Worm (Caenorhabditis elegans): Measurements from ENCODE around the gene K08F9.3.

K08F9.3 gene

DNA sequence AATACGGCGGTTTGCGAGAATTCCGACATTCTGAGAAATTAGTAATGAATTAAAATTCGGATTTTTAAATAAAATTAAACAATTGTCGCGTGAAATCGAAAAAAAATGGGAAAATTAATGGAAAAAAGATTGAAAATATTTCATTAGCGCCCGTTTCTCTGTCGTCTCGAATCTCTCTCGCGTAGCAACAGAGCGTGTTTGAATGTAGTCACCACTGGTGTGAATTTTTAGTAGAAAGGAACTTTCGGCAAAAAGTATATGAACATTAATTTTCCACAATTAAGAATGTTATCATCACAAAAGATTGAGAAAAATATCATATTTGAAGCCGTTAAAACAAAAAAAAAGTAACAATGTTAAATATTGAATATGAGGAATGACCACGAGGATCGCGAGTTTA, 3.6 kb upstream of the K08F9.3 start, which contains the start of gene aipl-1:
aipl-1 (minus strand) TSS at position 30 of the 400 bp plus-strand sequence.
- TF ChIP-seq flh-1 (GFP tag; optimal IDR thresholded peaks at IDR 0.05) = no peak
- no peak for TF ChIP-seq unc-39 (tag; optimal IDR thresholded peaks at IDR 0.05)
- peak; percentile 83 for TF ChIP-seq ces-1 (GFP tag; optimal IDR thresholded peaks at IDR 0.05)
- peak; percentile 27 for TF ChIP-seq hlh-1 (tag; optimal IDR thresholded peaks at IDR 0.05)
- TF ChIP-seq lin-13 (tag; optimal IDR thresholded peaks at IDR 0.05) = peak; percentile 21
- TF ChIP-seq nhr-28 (tag; optimal IDR thresholded peaks at IDR 0.05) = no peak
- TF ChIP-seq pha-4 (tag; optimal IDR thresholded peaks at IDR 0.05) = peak; percentile 46
- peak; percentile 80 for TF ChIP-seq mep-1 (tag; optimal IDR thresholded peaks at IDR 0.05)
- TF ChIP-seq nhr-12 (tag; optimal IDR thresholded peaks at IDR 0.05) = no peak
- TF ChIP-seq nhr-2 (tag; optimal IDR thresholded peaks at IDR 0.05) = no peak
- TF ChIP-seq sptf-1 (tag; optimal IDR thresholded peaks at IDR 0.05) = peak; percentile 2
- no peak for TF ChIP-seq elt-3 (tag; optimal IDR thresholded peaks at IDR 0.05)
- TF ChIP-seq ceh-39 (tag; optimal IDR thresholded peaks at IDR 0.05) = peak; percentile 21
- TF ChIP-seq lsy-2 (tag; optimal IDR thresholded peaks at IDR 0.05) = peak; percentile 71
- no peak for TF ChIP-seq sem-2 (GFP tag; optimal IDR thresholded peaks at IDR 0.05)
- no peak for TF ChIP-seq unc-62 (GFP tag; optimal IDR thresholded peaks at IDR 0.05)
- no peak for TF ChIP-seq ham-2 (GFP tag; optimal IDR thresholded peaks at IDR 0.05)
- no peak for TF ChIP-seq drap-1 (GFP tag; optimal IDR thresholded peaks at IDR 0.05)
- no peak for TF ChIP-seq ceh-83 (GFP tag; optimal IDR thresholded peaks at IDR 0.05)
- TF ChIP-seq nhr-237 (tag; optimal IDR thresholded peaks at IDR 0.05) = peak; percentile 62

- TF ChIP-seq flh-1 (GFP tag; optimal IDR thresholded peaks at IDR 0.05) (no peak), sptf-1 (tag; optimal IDR thresholded peaks at IDR 0.05) (no peak), nhr-28 (tag; optimal IDR thresholded peaks at IDR 0.05) (no peak), tbx-8 (GFP tag; optimal IDR thresholded peaks at IDR 0.05) (no peak), bed-3 (GFP tag; optimal IDR thresholded peaks at IDR 0.05) (no peak), mep-1 (tag; optimal IDR thresholded peaks at IDR 0.05) (no peak), snpc-4 (tag; optimal IDR thresholded peaks at IDR 0.05) (no peak), elt-1 (tag; optimal IDR thresholded peaks at IDR 0.05; ENCODE audit: borderline replicate concordance, insufficient read depth) (no peak), nhr-237 (tag; optimal IDR thresholded peaks at IDR 0.05) (no peak), lsy-2 (tag; optimal IDR thresholded peaks at IDR 0.05) (no peak), nhr-76 (tag; optimal IDR thresholded peaks at IDR 0.05) (no peak), ceh-83 (GFP tag; optimal IDR thresholded peaks at IDR 0.05) (no peak), blmp-1 (tag; optimal IDR thresholded peaks at IDR 0.05) (no peak)
These were observed 536 bp upstream of the K08F9.3 start for ce11 chrV:15139811-15140210.

DNA sequence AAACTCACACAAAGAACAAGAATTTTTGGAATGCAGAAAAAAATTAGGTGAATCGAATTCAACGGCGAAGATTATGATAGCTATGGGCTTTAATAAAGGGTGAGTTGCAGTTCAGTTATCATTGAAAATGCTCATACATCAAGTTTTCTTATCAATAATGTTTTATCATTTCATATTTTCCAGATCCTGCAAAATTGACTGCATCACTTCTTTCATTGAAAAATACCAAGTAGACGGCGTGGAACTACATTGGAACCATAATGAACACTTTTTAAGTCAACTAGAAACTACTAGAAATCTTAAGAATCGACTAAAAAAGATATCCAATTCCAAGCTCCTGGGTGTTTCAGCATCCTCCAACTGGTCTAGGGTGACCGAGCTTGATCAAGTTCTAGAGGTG, 2.9 kb downstream of the K08F9.3 start, which contains the start of gene K08F9.1:
K08F9.1 (minus strand) TSS at position 101 of the 400 bp plus-strand sequence.
- TF ChIP-seq flh-1 (GFP tag; optimal IDR thresholded peaks at IDR 0.05) = no peak
- TF ChIP-seq tbx-8 (GFP tag; optimal IDR thresholded peaks at IDR 0.05) = no peak
- no peak for TF ChIP-seq M03D4.4 (tag; optimal IDR thresholded peaks at IDR 0.05)
- TF ChIP-seq drap-1 (GFP tag; optimal IDR thresholded peaks at IDR 0.05) = no peak
- no peak for TF ChIP-seq sem-2 (GFP tag; optimal IDR thresholded peaks at IDR 0.05)
- no peak for TF ChIP-seq unc-39 (tag; optimal IDR thresholded peaks at IDR 0.05)

DNA sequence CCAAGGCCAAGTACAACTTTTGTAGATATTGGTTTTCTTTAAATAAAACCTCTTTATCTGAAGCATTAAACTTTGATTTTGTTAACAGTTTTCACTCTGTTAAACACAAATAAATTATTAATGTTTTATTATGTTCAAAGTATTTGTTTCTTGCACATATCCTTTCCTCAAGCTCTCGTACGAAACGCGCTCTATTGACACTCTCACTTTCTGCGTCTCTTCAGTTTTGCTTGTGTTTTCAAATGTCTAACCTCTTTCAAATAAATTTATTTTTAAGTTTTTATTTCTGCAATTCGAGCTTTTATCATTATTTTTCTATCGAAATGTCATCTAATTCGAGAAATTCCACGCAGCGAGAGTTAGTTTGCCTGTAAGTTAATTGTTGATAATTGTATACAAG, 3.5 kb downstream of the K08F9.3 start, which contains the start of gene K08F9.4:
K08F9.4 (plus strand) TSS at position 222 of the 400 bp plus-strand sequence.
- TF ChIP-seq nhr-28 (tag; optimal IDR thresholded peaks at IDR 0.05) (no peak), ces-1 (GFP tag; optimal IDR thresholded peaks at IDR 0.05) (peak; percentile 59), bed-3 (GFP tag; optimal IDR thresholded peaks at IDR 0.05) (no peak), unc-62 (GFP tag; optimal IDR thresholded peaks at IDR 0.05) (no peak), ceh-39 (tag; optimal IDR thresholded peaks at IDR 0.05) (no peak), nhr-2 (tag; optimal IDR thresholded peaks at IDR 0.05) (no peak), zip-8 (tag; optimal IDR thresholded peaks at IDR 0.05) (no peak), flh-1 (GFP tag; optimal IDR thresholded peaks at IDR 0.05) (no peak), pha-4 (tag; optimal IDR thresholded peaks at IDR 0.05) (peak; percentile 73), ham-2 (GFP tag; optimal IDR thresholded peaks at IDR 0.05) (no peak), elt-3 (tag; optimal IDR thresholded peaks at IDR 0.05) (no peak), M03D4.4 (tag; optimal IDR thresholded peaks at IDR 0.05) (no peak), elt-1 (tag; optimal IDR thresholded peaks at IDR 0.05; ENCODE audit: borderline replicate concordance, insufficient read depth) (no peak), tbx-8 (GFP tag; optimal IDR thresholded peaks at IDR 0.05) (no peak), mep-1 (tag; optimal IDR thresholded peaks at IDR 0.05) (peak; percentile 63), mls-2 (tag; optimal IDR thresholded peaks at IDR 0.05) (no peak), hlh-1 (tag; optimal IDR thresholded peaks at IDR 0.05) (peak; percentile 2), blmp-1 (tag; optimal IDR thresholded peaks at IDR 0.05) (peak; percentile 98), lsy-2 (tag; optimal IDR thresholded peaks at IDR 0.05) (peak; percentile 55)

DNA sequence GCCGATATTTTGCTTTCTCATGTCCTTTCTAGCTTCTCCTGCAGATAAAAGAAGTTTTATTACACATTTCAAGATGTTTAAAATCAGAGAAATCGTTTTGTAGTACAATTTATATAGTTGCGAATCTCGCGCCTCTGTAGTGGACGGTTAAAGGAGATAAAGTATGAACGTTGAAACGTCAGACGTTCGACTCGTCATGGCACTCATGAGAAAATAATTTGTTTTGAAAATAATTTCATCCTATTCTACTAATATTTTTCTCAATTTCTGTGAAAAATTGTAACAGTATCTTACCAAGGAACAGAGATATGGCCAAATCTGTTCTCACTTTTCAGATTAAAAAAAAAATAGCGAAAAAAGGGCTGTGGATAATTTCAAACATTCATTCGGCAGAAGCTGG, 7.4 kb downstream of the K08F9.3 start, which contains the start of gene T09F5.20:
T09F5.20 (minus strand) TSS at position 101 of the 400 bp plus-strand sequence.
- TF ChIP-seq drap-1 (GFP tag; optimal IDR thresholded peaks at IDR 0.05) (no peak), sptf-1 (tag; optimal IDR thresholded peaks at IDR 0.05) (no peak), snpc-4 (tag; optimal IDR thresholded peaks at IDR 0.05) (no peak), bed-3 (GFP tag; optimal IDR thresholded peaks at IDR 0.05) (no peak), unc-120 (tag; optimal IDR thresholded peaks at IDR 0.05; ENCODE audit: poor library complexity, severe bottlenecking) (no peak), lin-13 (tag; optimal IDR thresholded peaks at IDR 0.05) (no peak), nhr-2 (tag; optimal IDR thresholded peaks at IDR 0.05) (no peak), mls-2 (tag; optimal IDR thresholded peaks at IDR 0.05) (no peak), unc-39 (tag; optimal IDR thresholded peaks at IDR 0.05) (no peak), hlh-1 (tag; optimal IDR thresholded peaks at IDR 0.05) (no peak), elt-3 (tag; optimal IDR thresholded peaks at IDR 0.05) (no peak), nhr-237 (tag; optimal IDR thresholded peaks at IDR 0.05) (no peak), ces-1 (GFP tag; optimal IDR thresholded peaks at IDR 0.05) (no peak), unc-62 (GFP tag; optimal IDR thresholded peaks at IDR 0.05) (no peak), nhr-76 (tag; optimal IDR thresholded peaks at IDR 0.05) (no peak), tbx-8 (GFP tag; optimal IDR thresholded peaks at IDR 0.05) (no peak), ceh-39 (tag; optimal IDR thresholded peaks at IDR 0.05) (no peak), flh-1 (GFP tag; optimal IDR thresholded peaks at IDR 0.05) (no peak), ztf-11 (tag; optimal IDR thresholded peaks at IDR 0.05) (no peak), pha-4 (tag; optimal IDR thresholded peaks at IDR 0.05) (no peak)
